Fruit fly (Drosophila melanogaster) whole organism, embryonic: ENCODE data around the gene Secp43.

ENCODE experiments used
- Abd-B ChIP-seq: fragments of 200-800 bp; sonication (Bioruptor generic); optimal IDR thresholded peaks from 2 replicates; lab custom pipeline; 2018; ENCODE audit warnings: missing biosample characterization, mild to moderate bottlenecking, missing genetic modification characterization, moderate library complexity
- Atf3 ChIP-seq: fragments of 200-800 bp; sonication (Bioruptor generic); optimal IDR thresholded peaks from 3 replicates; lab custom pipeline; 2016; ENCODE audit warnings: missing biosample characterization, missing genetic modification characterization
- B-H1 ChIP-seq: fragments of 200-800 bp; sonication (Bioruptor generic); IDR thresholded peaks from 3 replicates; pipeline ENCODE4 v1.3.6; 2022; ENCODE audit warnings: missing biosample characterization, missing genetic modification characterization
- BEAF-32 ChIP-seq: fragments of 200-800 bp; sonication (Bioruptor generic); optimal IDR thresholded peaks from 3 replicates; lab custom pipeline; 2017; ENCODE audit warnings: missing biosample characterization, missing genetic modification characterization, mild to moderate bottlenecking, moderate library complexity, missing genetic modification reagents
- Bdp1 ChIP-seq: fragments of 200-800 bp; sonication (Bioruptor generic); optimal IDR thresholded peaks from 3 replicates; lab custom pipeline; 2016; ENCODE audit warnings: missing biosample characterization, missing genetic modification characterization
- CG10209 ChIP-seq: fragments of 200-800 bp; sonication (Bioruptor generic); optimal IDR thresholded peaks from 3 replicates; lab custom pipeline; 2017; ENCODE audit warnings: missing biosample characterization, mild to moderate bottlenecking, missing genetic modification characterization, missing genetic modification reagents
- CG11093 ChIP-seq: fragments of 200-800 bp; sonication (Bioruptor generic); IDR thresholded peaks from 3 replicates; pipeline ENCODE4 v1.3.6; 2022; ENCODE audit warnings: missing biosample characterization, missing genetic modification characterization
- CG11504 ChIP-seq: fragments of 200-800 bp; sonication (Bioruptor generic); optimal IDR thresholded peaks from 3 replicates; lab custom pipeline; 2019; ENCODE audit warnings: missing biosample characterization, mild to moderate bottlenecking, missing genetic modification characterization, moderate library complexity
- CG11560 ChIP-seq: fragments of 200-800 bp; sonication (Bioruptor generic); IDR thresholded peaks from 3 replicates; pipeline ENCODE4 v1.3.6; 2022; ENCODE audit warnings: missing biosample characterization, missing genetic modification characterization
- CG18764 ChIP-seq: fragments of 200-800 bp; sonication (Bioruptor generic); optimal IDR thresholded peaks from 3 replicates; lab custom pipeline; 2016; ENCODE audit warnings: missing biosample characterization, missing genetic modification characterization
- CG2116 ChIP-seq: fragments of 200-800 bp; sonication (Bioruptor generic); optimal IDR thresholded peaks from 3 replicates; lab custom pipeline; 2018; ENCODE audit warnings: missing biosample characterization, mild to moderate bottlenecking, missing genetic modification characterization
- CG3838 ChIP-seq: fragments of 200-800 bp; sonication (Bioruptor generic); optimal IDR thresholded peaks from 3 replicates; lab custom pipeline; 2016; ENCODE audit warnings: missing biosample characterization, missing genetic modification characterization
- CG4730 ChIP-seq: fragments of 200-800 bp; sonication (Bioruptor generic); IDR thresholded peaks from 2 replicates; pipeline ENCODE4 v1.3.6; 2022; ENCODE audit warnings: missing biosample characterization, missing genetic modification characterization
- CG6854 ChIP-seq: fragments of 200-800 bp; sonication (Bioruptor generic); optimal IDR thresholded peaks from 3 replicates; lab custom pipeline; 2017; ENCODE audit warnings: missing biosample characterization, mild to moderate bottlenecking, missing genetic modification characterization
- CG7745 ChIP-seq: fragments of 200-800 bp; sonication (Bioruptor generic); optimal IDR thresholded peaks from 2 replicates; lab custom pipeline; 2018; ENCODE audit warnings: missing biosample characterization, mild to moderate bottlenecking, missing genetic modification characterization, moderate library complexity
- CG7987 ChIP-seq: fragments of 200-800 bp; sonication (Bioruptor generic); optimal IDR thresholded peaks from 2 replicates; lab custom pipeline; 2018; ENCODE audit warnings: missing biosample characterization, mild to moderate bottlenecking, missing genetic modification characterization, moderate library complexity
- CG9609 ChIP-seq: fragments of 200-800 bp; sonication (Bioruptor generic); optimal IDR thresholded peaks from 3 replicates; lab custom pipeline; 2016; ENCODE audit warnings: missing biosample characterization, missing genetic modification characterization
- CkIIα-i1 ChIP-seq: fragments of 200-800 bp; sonication (Bioruptor generic); IDR thresholded peaks from 2 replicates; pipeline ENCODE4 v1.3.6; 2022; ENCODE audit warnings: missing biosample characterization, missing genetic modification characterization
- Dad ChIP-seq: fragments of 200-800 bp; sonication (Bioruptor generic); optimal IDR thresholded peaks from 3 replicates; lab custom pipeline; 2016; ENCODE audit warnings: missing biosample characterization, missing genetic modification characterization
- Dp ChIP-seq: fragments of 200-800 bp; sonication (Bioruptor generic); optimal IDR thresholded peaks from 2 replicates; lab custom pipeline; 2018; ENCODE audit warnings: missing biosample characterization, mild to moderate bottlenecking, missing genetic modification characterization, moderate library complexity
- Dref ChIP-seq: fragments of 200-800 bp; sonication (Bioruptor generic); IDR thresholded peaks from 2 replicates; pipeline ENCODE4 v1.3.6; 2022; ENCODE audit warnings: missing biosample characterization, missing genetic modification characterization
- E2f1 ChIP-seq: fragments of 200-800 bp; sonication (Bioruptor generic); IDR thresholded peaks from 2 replicates; pipeline ENCODE4 v1.3.6; 2022; ENCODE audit warnings: missing biosample characterization, missing genetic modification characterization
- E2f2 ChIP-seq: fragments of 200-800 bp; sonication (Bioruptor generic); IDR thresholded peaks from 2 replicates; pipeline ENCODE4 v1.3.6; 2022; ENCODE audit warnings: missing biosample characterization, missing genetic modification characterization
- GATAe ChIP-seq: fragments of 200-800 bp; sonication (Bioruptor generic); conservative IDR thresholded peaks from 2 replicates; pipeline ENCODE4 v1.3.6; 2022; ENCODE audit warnings: missing biosample characterization, missing genetic modification characterization
- H15 ChIP-seq: fragments of 200-800 bp; sonication (Bioruptor generic); IDR thresholded peaks from 3 replicates; pipeline ENCODE4 v1.3.6; 2022; ENCODE audit warnings: missing biosample characterization, missing genetic modification characterization
- NC2α ChIP-seq: fragments of 200-800 bp; sonication (Bioruptor generic); optimal IDR thresholded peaks from 2 replicates; lab custom pipeline; 2016; ENCODE audit warnings: missing biosample characterization, missing genetic modification characterization
- NC2β ChIP-seq: fragments of 200-800 bp; sonication (Bioruptor generic); optimal IDR thresholded peaks from 2 replicates; lab custom pipeline; 2016; ENCODE audit warnings: missing biosample characterization, missing genetic modification characterization
- Nf-YA ChIP-seq: fragments of 200-800 bp; sonication (Bioruptor generic); IDR thresholded peaks from 2 replicates; pipeline ENCODE4 v1.3.6; 2022; ENCODE audit warnings: missing biosample characterization, missing genetic modification characterization
- Optix ChIP-seq: fragments of 200-800 bp; sonication (Bioruptor generic); IDR thresholded peaks from 3 replicates; pipeline ENCODE4 v1.3.6; 2022; ENCODE audit warnings: missing biosample characterization, missing genetic modification characterization
- Pdp1 ChIP-seq, 2 experiments: fragments of 200-800 bp; sonication (Bioruptor generic); optimal IDR thresholded peaks; 3 replicates each; lab custom pipeline; 2016; ENCODE audit warnings: missing biosample characterization in 2 of 2, missing genetic modification characterization in 2 of 2, mild to moderate bottlenecking in 1 of 2, moderate library complexity in 1 of 2
- Poxn ChIP-seq: fragments of 200-800 bp; sonication (Bioruptor generic); IDR thresholded peaks from 2 replicates; pipeline ENCODE4 v1.3.6; 2022; ENCODE audit warnings: missing biosample characterization, missing genetic modification characterization
- ash1 ChIP-seq: fragments of 200-800 bp; sonication (Bioruptor generic); optimal IDR thresholded peaks from 2 replicates; lab custom pipeline; 2018; ENCODE audit warnings: missing biosample characterization, mild to moderate bottlenecking, missing genetic modification characterization
- cas ChIP-seq: fragments of 200-800 bp; sonication (Bioruptor generic); IDR thresholded peaks from 2 replicates; pipeline ENCODE4 v1.3.6; 2022; ENCODE audit warnings: missing biosample characterization, missing genetic modification characterization
- chn ChIP-seq: fragments of 200-800 bp; sonication (Bioruptor generic); optimal IDR thresholded peaks from 2 replicates; lab custom pipeline; 2016; ENCODE audit warnings: missing biosample characterization, missing genetic modification characterization
- dpn ChIP-seq, 2 experiments: fragments of 200-800 bp; sonication (Bioruptor generic); optimal IDR thresholded peaks; 3 replicates each; lab custom pipeline; 2016; ENCODE audit warnings: missing biosample characterization in 2 of 2, missing genetic modification characterization in 2 of 2
- esg ChIP-seq: fragments of 200-800 bp; sonication (Bioruptor generic); conservative IDR thresholded peaks from 2 replicates; pipeline ENCODE4 v1.3.6; 2022; ENCODE audit warnings: missing biosample characterization, missing genetic modification characterization
- gro ChIP-seq: fragments of 200-800 bp; sonication (Bioruptor generic); optimal IDR thresholded peaks from 2 replicates; lab custom pipeline; 2016; ENCODE audit warnings: missing biosample characterization, missing genetic modification characterization
- insv ChIP-seq, 2 experiments: fragments of 200-800 bp; sonication (Bioruptor generic); optimal IDR thresholded peaks; 3 replicates each; lab custom pipeline; 2016 to 2018; ENCODE audit warnings: missing biosample characterization in 2 of 2, missing genetic modification characterization in 2 of 2
- mam ChIP-seq: fragments of 200-800 bp; sonication (Bioruptor generic); optimal IDR thresholded peaks from 3 replicates; lab custom pipeline; 2016; ENCODE audit warnings: missing biosample characterization, missing genetic modification characterization
- nom ChIP-seq: fragments of 200-800 bp; sonication (Bioruptor generic); optimal IDR thresholded peaks from 2 replicates; lab custom pipeline; 2017; ENCODE audit warnings: missing biosample characterization, missing genetic modification characterization, mild to moderate bottlenecking, moderate library complexity, missing genetic modification reagents
- pb ChIP-seq: fragments of 200-800 bp; sonication (Bioruptor generic); optimal IDR thresholded peaks from 3 replicates; lab custom pipeline; 2016; ENCODE audit warnings: missing biosample characterization, missing genetic modification characterization
- prd ChIP-seq, 3 experiments: fragments of >200 bp in 2 of 3; fragments of 200-800 bp in 1 of 3; sonication (Bioruptor generic) in 1 of 3; optimal IDR thresholded peaks in 2 of 3; IDR thresholded peaks in 1 of 3; 2 replicates in 2 of 3; 3 replicates in 1 of 3; pipeline versions ENCODE4 v1.3.6 to Lab custom; 2017 to 2022; ENCODE audit warnings: missing biosample characterization in 1 of 3, missing genetic modification characterization in 1 of 3
- ranshi ChIP-seq: fragments of 200-800 bp; sonication (Bioruptor generic); IDR thresholded peaks from 2 replicates; pipeline ENCODE4 v1.3.6; 2022; ENCODE audit warnings: missing biosample characterization, missing genetic modification characterization
- shn ChIP-seq: fragments of 200-800 bp; sonication (Bioruptor generic); optimal IDR thresholded peaks from 3 replicates; lab custom pipeline; 2016; ENCODE audit warnings: missing biosample characterization, missing genetic modification characterization
- slp2 ChIP-seq: fragments of 200-800 bp; sonication (Bioruptor generic); optimal IDR thresholded peaks from 2 replicates; lab custom pipeline; 2016; ENCODE audit warnings: missing biosample characterization, missing genetic modification characterization
- sr ChIP-seq: fragments of 200-800 bp; sonication (Bioruptor generic); IDR thresholded peaks from 3 replicates; pipeline ENCODE4 v1.3.6; 2022; ENCODE audit warnings: missing biosample characterization, missing genetic modification characterization
- ssp ChIP-seq: fragments of 200-800 bp; sonication (Bioruptor generic); IDR thresholded peaks from 2 replicates; pipeline ENCODE4 v1.3.6; 2022; ENCODE audit warnings: missing biosample characterization, missing genetic modification characterization
- trh ChIP-seq: fragments of 200-800 bp; sonication (Bioruptor generic); optimal IDR thresholded peaks from 2 replicates; lab custom pipeline; 2016; ENCODE audit warnings: missing biosample characterization, missing genetic modification characterization

The Secp43 gene

DNA sequence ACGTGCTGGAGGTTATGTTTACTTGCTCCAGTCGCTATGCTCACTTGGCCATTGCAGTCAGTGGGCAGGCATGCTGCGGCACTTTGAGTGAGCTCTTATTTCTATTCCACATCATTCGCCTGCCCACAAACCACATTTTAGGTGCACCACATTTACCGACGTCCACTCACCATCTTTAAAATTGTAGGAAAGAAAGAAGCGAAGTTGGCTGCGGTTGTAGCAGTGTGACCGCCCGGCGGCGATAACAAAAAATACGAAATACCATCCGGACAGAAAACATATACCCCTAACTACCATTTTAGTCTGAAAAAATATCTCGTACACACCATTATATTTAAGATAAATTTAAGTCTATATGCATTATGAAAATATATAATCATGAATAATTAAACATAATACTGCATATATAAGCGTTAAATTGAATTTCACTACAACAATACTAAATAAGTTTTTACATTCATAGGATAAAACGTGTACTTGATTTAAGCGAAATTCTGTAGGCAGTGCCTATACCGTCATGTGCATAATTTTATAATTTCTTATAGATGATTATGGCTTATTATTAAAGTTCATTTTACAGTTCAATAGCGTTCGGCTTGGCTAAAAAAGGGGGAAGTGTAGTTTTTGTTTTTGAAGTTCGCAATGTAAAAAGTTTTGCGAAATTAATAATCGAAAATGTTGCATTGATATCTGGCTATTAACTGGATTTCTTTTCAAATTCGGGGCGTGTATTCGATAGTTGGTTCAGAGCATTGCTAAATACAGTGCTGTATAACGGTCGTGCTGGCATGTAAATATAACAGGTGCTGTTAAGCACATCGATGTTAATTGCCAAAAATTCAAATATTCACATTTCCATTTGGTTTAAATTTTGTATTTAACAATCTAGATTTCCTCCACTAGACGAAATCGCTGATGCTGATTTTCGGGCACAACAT lies 4.1 kb upstream of the Secp43 start, which contains the start of gene RpL27A (continued):
- peak; percentile 84 for TF ChIP-seq CG10209 (GFP tag; lab: Kevin White, UChicago)
- peak; percentile 48 for TF ChIP-seq CG9609 (GFP tag; lab: Kevin White, UChicago)
- TF ChIP-seq Dad: peak; percentile 45
- peak; percentile 63 for TF ChIP-seq CG4730 (GFP tag; lab: Robert Waterston, UW)
- TF ChIP-seq ssp (GFP tag; lab: Robert Waterston, UW): peak; percentile 97
- peak; percentile 37; the same call in 1 of the 2 replicates for TF ChIP-seq Poxn (GFP tag; lab: Robert Waterston, UW)
- TF ChIP-seq BEAF-32: peak; percentile 76
- peak; percentile 29 to 62 for TF ChIP-seq Pdp1 (GFP tag; optimal IDR thresholded peaks at IDR 0.05; lab: Kevin White, UChicago)
- no peak for TF ChIP-seq prd (optimal IDR thresholded peaks at IDR 0.05; lab: Kevin White, UChicago)
- peak; percentile 65 for TF ChIP-seq prd (GFP tag; IDR thresholded peaks at IDR 0.05; lab: Robert Waterston, UW)
- peak; percentile 71 for TF ChIP-seq E2f1 (GFP tag; lab: Robert Waterston, UW)
- peak; percentile 75 for TF ChIP-seq CG6854 (GFP tag; lab: Kevin White, UChicago)
- TF ChIP-seq ash1 (GFP tag; lab: Kevin White, UChicago): peak; percentile 91
- peak; percentile 84 for TF ChIP-seq sr (GFP tag; lab: Robert Waterston, UW)
- peak; percentile 75 for TF ChIP-seq trh
- TF ChIP-seq ranshi (GFP tag; lab: Robert Waterston, UW): peak; percentile 73
- TF ChIP-seq CG11093: no peak
- TF ChIP-seq CG7745 (tag; lab: Kevin White, UChicago): peak; percentile 39
- peak; percentile 72 for TF ChIP-seq Dp (GFP tag; lab: Kevin White, UChicago)
- peak; percentile 68 for TF ChIP-seq Optix (GFP tag; lab: Robert Waterston, UW)
- TF ChIP-seq Dref: peak; percentile 61
- peak; percentile 60; the same call in 1 of the 2 replicates for TF ChIP-seq CkIIα-i1 (GFP tag; lab: Robert Waterston, UW)
- peak; percentile 68 for TF ChIP-seq pb
- peak; percentile 66 for TF ChIP-seq cas
- TF ChIP-seq GATAe (GFP tag; lab: Robert Waterston, UW): peak; percentile 71
- TF ChIP-seq CG18764: peak; percentile 62
- TF ChIP-seq dpn (GFP tag; optimal IDR thresholded peaks at IDR 0.05; lab: Kevin White, UChicago): peak; percentile 67 to 68
- peak; percentile 56 for TF ChIP-seq Bdp1 (GFP tag; lab: Kevin White, UChicago)
- TF ChIP-seq shn (GFP tag; lab: Kevin White, UChicago): peak; percentile 64
- no peak; the same call in 2 of the 3 replicates for TF ChIP-seq CG11560 (tag; lab: Robert Waterston, UW)
- peak; percentile 71; the same call in 2 of the 3 replicates for TF ChIP-seq B-H1
- TF ChIP-seq NC2α (GFP tag; lab: Kevin White, UChicago): peak; percentile 56
- peak; percentile 56 for TF ChIP-seq slp2 (GFP tag; lab: Kevin White, UChicago)
- peak; percentile 92 for TF ChIP-seq NC2β (GFP tag; lab: Kevin White, UChicago)
- TF ChIP-seq CG2116 (GFP tag; lab: Kevin White, UChicago): peak; percentile 69
- peak; percentile 96 for TF ChIP-seq CG7987
- peak; percentile 63 for TF ChIP-seq Nf-YA
- TF ChIP-seq nom (GFP tag; lab: Kevin White, UChicago): peak; percentile 81
- TF ChIP-seq CG11504 (tag; lab: Kevin White, UChicago): peak; percentile 77
- peak; percentile 81 for TF ChIP-seq H15 (GFP tag; lab: Robert Waterston, UW)
- peak in 1 of 2 experiments; percentile 54 for TF ChIP-seq insv (GFP tag; optimal IDR thresholded peaks at IDR 0.05; lab: Kevin White, UChicago)
- TF ChIP-seq mam (GFP tag; lab: Kevin White, UChicago): peak; percentile 19
- peak; percentile 50 for TF ChIP-seq CG3838 (GFP tag; lab: Kevin White, UChicago)
- TF ChIP-seq Abd-B: peak; percentile 47
- TF ChIP-seq E2f2: peak; percentile 68
- TF ChIP-seq chn: peak; percentile 53
- TF ChIP-seq esg (GFP tag; lab: Robert Waterston, UW): peak; percentile 24; the same call in 1 of the 2 replicates
- peak; percentile 23 for TF ChIP-seq gro (GFP tag; lab: Kevin White, UChicago)
- peak; percentile 51 for TF ChIP-seq Atf3 (GFP tag; lab: Kevin White, UChicago)
